Fruit fly (Drosophila melanogaster) S2 (cell line): ENCODE results near the gene Tango9.

Experiments
- CG8478 ChIP-seq: fragments of >200 bp; optimal IDR thresholded peaks from 2 replicates; lab custom pipeline; 2018
- CTCF ChIP-seq, 2 experiments: fragments of >200 bp; optimal IDR thresholded peaks; 2 replicates each; lab custom pipeline; 2018

The Tango9 gene

dm6 chr3R:11974631-11975030, at the start of gene Tango9:
Gene Tango9, minus strand, starts transcription at chr3R:11974910.
- no peak for TF ChIP-seq CG8478

- TF ChIP-seq CTCF (optimal IDR thresholded peaks at IDR 0.05; lab: Kevin White, UChicago) = no peak
- TF ChIP-seq CG8478 = no peak
Measured at dm6 chr3R:12020987-12021386, 46.3 kb upstream of the Tango9 start.

- no peak for TF ChIP-seq CG8478
- no peak for TF ChIP-seq CTCF (optimal IDR thresholded peaks at IDR 0.05; lab: Kevin White, UChicago)
Measured at dm6 chr3R:12016828-12017280, 42.1 kb upstream of the Tango9 start, which contains the start of the genes DCAF12 and Spt3. Gene DCAF12, minus strand, starts transcription at chr3R:12017031. Gene Spt3, plus strand, starts transcription at chr3R:12017156.

- TF ChIP-seq CTCF (optimal IDR thresholded peaks at IDR 0.05; lab: Kevin White, UChicago) (no peak), CG8478 (no peak)
Measured at dm6 chr3R:12010202-12010824, 35.6 kb upstream of the Tango9 start, which contains the start of the genes KLHL18 and GCC185. Gene KLHL18, minus strand, starts transcription at chr3R:12010434. Gene GCC185, plus strand, starts transcription at chr3R:12010772.

dm6 chr3R:12006417-12006816, 31.7 kb upstream of the Tango9 start:
- TF ChIP-seq CG8478 (no peak), CTCF (optimal IDR thresholded peaks at IDR 0.05; lab: Kevin White, UChicago) (no peak)

- no peak for TF ChIP-seq CTCF (optimal IDR thresholded peaks at IDR 0.05; lab: Kevin White, UChicago)
- no peak for TF ChIP-seq CG8478
Measured at dm6 chr3R:12005417-12005816, 30.7 kb upstream of the Tango9 start, which contains the start of gene Tk. Gene Tk, minus strand, starts transcription at chr3R:12005473.

- no peak for TF ChIP-seq CG8478
Measured at dm6 chr3R:11999074-11999473, 24.4 kb upstream of the Tango9 start, which contains the start of gene Ect3. Gene Ect3, plus strand, starts transcription at chr3R:11999278.

- TF ChIP-seq CG8478 (no peak), CTCF (optimal IDR thresholded peaks at IDR 0.05; lab: Kevin White, UChicago) (no peak)
Measured at dm6 chr3R:11998130-11998529, 23.4 kb upstream of the Tango9 start.

dm6 chr3R:11992934-11993670, 18.4 kb upstream of the Tango9 start, which contains the start of gene mfas:
Gene mfas, minus strand, starts transcription at chr3R:11993315.
- TF ChIP-seq CTCF (optimal IDR thresholded peaks at IDR 0.05; lab: Kevin White, UChicago) (no peak), CG8478 (no peak)

- no peak for TF ChIP-seq CG8478
- no peak for TF ChIP-seq CTCF (optimal IDR thresholded peaks at IDR 0.05; lab: Kevin White, UChicago)
Measured at dm6 chr3R:11991538-11992164, 16.9 kb upstream of the Tango9 start.

dm6 chr3R:11989996-11990395, 15.3 kb upstream of the Tango9 start:
- TF ChIP-seq CG8478 (no peak), CTCF (optimal IDR thresholded peaks at IDR 0.05; lab: Kevin White, UChicago) (no peak)

dm6 chr3R:11989206-11989605, 14.5 kb upstream of the Tango9 start:
- no peak for TF ChIP-seq CG8478
- no peak for TF ChIP-seq CTCF (optimal IDR thresholded peaks at IDR 0.05; lab: Kevin White, UChicago)

- no peak for TF ChIP-seq CTCF (optimal IDR thresholded peaks at IDR 0.05; lab: Kevin White, UChicago)
- no peak for TF ChIP-seq CG8478
Measured at dm6 chr3R:11984862-11985261, 10.2 kb upstream of the Tango9 start.

- no peak for TF ChIP-seq CTCF (optimal IDR thresholded peaks at IDR 0.05; lab: Kevin White, UChicago)
- TF ChIP-seq CG8478 = no peak
Measured at dm6 chr3R:11984441-11984840, 9.7 kb upstream of the Tango9 start, which contains the start of gene CG3397. Gene CG3397, minus strand, starts transcription at chr3R:11984541.

dm6 chr3R:11982547-11982946, 7.8 kb upstream of the Tango9 start:
- no peak for TF ChIP-seq CTCF (optimal IDR thresholded peaks at IDR 0.05; lab: Kevin White, UChicago)
- TF ChIP-seq CG8478 = no peak

dm6 chr3R:11981962-11982361, 7.3 kb upstream of the Tango9 start, which contains the start of gene CG12224:
Gene CG12224, minus strand, starts transcription at chr3R:11982062.
- TF ChIP-seq CG8478 (no peak), CTCF (optimal IDR thresholded peaks at IDR 0.05; lab: Kevin White, UChicago) (no peak)
